Worm (Caenorhabditis elegans): Measurements from ENCODE around the gene pgp-11.

Gene pgp-11

ce11 chrII:8004157-8004556 is at the start of gene pgp-11:
TSS of gene pgp-11 (minus strand) at chrII:8004257.
- no peak for TF ChIP-seq T23F11.4 (GFP tag; optimal IDR thresholded peaks at IDR 0.05)

ce11 chrII:8052850-8053249 is 48.8 kb upstream of the pgp-11 start, which contains the start of gene T05H10.4:
TSS of gene T05H10.4 (plus strand) at chrII:8053150.
- no peak for TF ChIP-seq pqm-1 (tag; optimal IDR thresholded peaks at IDR 0.05)

- TF ChIP-seq ceh-6 (GFP tag; optimal IDR thresholded peaks at IDR 0.05) (no peak), ceh-24 (tag; optimal IDR thresholded peaks at IDR 0.05) (no peak), elt-2 (tag; optimal IDR thresholded peaks at IDR 0.05) (no peak), tbx-7 (tag; optimal IDR thresholded peaks at IDR 0.05) (no peak), rnt-1 (tag; optimal IDR thresholded peaks at IDR 0.05) (no peak), Y22D7AL.16 (tag; optimal IDR thresholded peaks at IDR 0.05) (no peak), ceh-30 (tag; optimal IDR thresholded peaks at IDR 0.05) (no peak), unc-3 (GFP tag; conservative IDR thresholded peaks at IDR 0.05) (no peak), unc-3 (tag; optimal IDR thresholded peaks at IDR 0.05) (no peak), unc-55 (GFP tag; optimal IDR thresholded peaks at IDR 0.05) (no peak), hlh-6 (tag; optimal IDR thresholded peaks at IDR 0.05) (no peak), sox-2 (GFP tag; IDR thresholded peaks at IDR 0.05) (no peak), dve-1 (tag; optimal IDR thresholded peaks at IDR 0.05) (no peak), ceh-9 (tag; optimal IDR thresholded peaks at IDR 0.05) (no peak)
Observed at ce11 chrII:8052172-8052571, 48.1 kb upstream of the pgp-11 start.

ce11 chrII:8051330-8051729 is 47.3 kb upstream of the pgp-11 start:
- TF ChIP-seq ceh-2 (tag; optimal IDR thresholded peaks at IDR 0.05) (no peak), ttx-3 (tag; optimal IDR thresholded peaks at IDR 0.05) (no peak), ceh-19 (GFP tag; optimal IDR thresholded peaks at IDR 0.05) (no peak), K09A11.1 (tag; optimal IDR thresholded peaks at IDR 0.05; ENCODE audit: insufficient read depth) (no peak), nhr-11 (tag; optimal IDR thresholded peaks at IDR 0.05) (no peak), hlh-8 (tag; optimal IDR thresholded peaks at IDR 0.05) (no peak), C08G9.2 (tag; optimal IDR thresholded peaks at IDR 0.05) (no peak), pha-4 (tag; optimal IDR thresholded peaks at IDR 0.05) (no peak), K02D7.2 (tag; optimal IDR thresholded peaks at IDR 0.05) (no peak), ceh-31 (tag; optimal IDR thresholded peaks at IDR 0.05) (no peak), sox-4 (tag; optimal IDR thresholded peaks at IDR 0.05) (no peak), mec-3 (tag; optimal IDR thresholded peaks at IDR 0.05; ENCODE audit: borderline replicate concordance) (no peak), C38D4.7 (GFP tag; optimal IDR thresholded peaks at IDR 0.05) (no peak), unc-3 (GFP tag; conservative IDR thresholded peaks at IDR 0.05) (no peak), unc-3 (tag; optimal IDR thresholded peaks at IDR 0.05) (no peak)

ce11 chrII:8050477-8050876 is 46.4 kb upstream of the pgp-11 start, which contains the start of gene mtre-1:
TSS of gene mtre-1 (minus strand) at chrII:8050577.
- no peak for TF ChIP-seq hlh-30 (tag; optimal IDR thresholded peaks at IDR 0.05; ENCODE audit: insufficient read depth)
- no peak for TF ChIP-seq pha-4 (tag; optimal IDR thresholded peaks at IDR 0.05)
- TF ChIP-seq tbx-2 (tag; optimal IDR thresholded peaks at IDR 0.05): no peak

- no peak for TF ChIP-seq unc-86 (tag; optimal IDR thresholded peaks at IDR 0.05)
- no peak for TF ChIP-seq pha-2 (tag; optimal IDR thresholded peaks at IDR 0.05)
- no peak for TF ChIP-seq hlh-8 (tag; optimal IDR thresholded peaks at IDR 0.05)
- TF ChIP-seq ttx-3 (tag; optimal IDR thresholded peaks at IDR 0.05): no peak
- TF ChIP-seq unc-55 (GFP tag; optimal IDR thresholded peaks at IDR 0.05): no peak
- TF ChIP-seq rnt-1 (tag; optimal IDR thresholded peaks at IDR 0.05): no peak
- no peak for TF ChIP-seq ceh-14 (tag; optimal IDR thresholded peaks at IDR 0.05)
- no peak for TF ChIP-seq ceh-19 (GFP tag; optimal IDR thresholded peaks at IDR 0.05)
- no peak for TF ChIP-seq ceh-45 (GFP tag; IDR thresholded peaks at IDR 0.05)
- TF ChIP-seq K02D7.2 (tag; optimal IDR thresholded peaks at IDR 0.05): no peak
- no peak for TF ChIP-seq ceh-6 (GFP tag; optimal IDR thresholded peaks at IDR 0.05)
Observed at ce11 chrII:8047264-8047663, 43.2 kb upstream of the pgp-11 start, which contains the start of gene apn-1. TSS of gene apn-1 (plus strand) at chrII:8047564.
